Worm (Caenorhabditis elegans) whole organism, late embryonic: ENCODE measurements around the gene rml-1.
A peak's percentile ranks its signal among the peaks of the same experiment; 100 is the strongest.

Source experiments
- F13H6.1 ChIP-seq: sonication (generic microtip); optimal IDR thresholded peaks from 2 replicates; lab custom pipeline; 2016; ENCODE audit warnings: missing genetic modification characterization, missing compliant biosample characterization
- T23F11.4 ChIP-seq: fragments of 200-800 bp; sonication (Bioruptor generic); optimal IDR thresholded peaks from 2 replicates; lab custom pipeline; 2018; ENCODE audit warnings: mild to moderate bottlenecking, missing genetic modification characterization, missing compliant biosample characterization
- ama-1 ChIP-seq: fragments of 150-350 bp; optimal IDR thresholded peaks from 2 replicates; lab custom pipeline; 2014
- ceh-14 ChIP-seq: sonication (generic microtip); optimal IDR thresholded peaks from 2 replicates; lab custom pipeline; 2016; ENCODE audit warnings: missing genotype, missing genetic modification characterization, missing compliant biosample characterization
- ceh-19 ChIP-seq: fragments of 200-800 bp; sonication (Bioruptor generic); optimal IDR thresholded peaks from 2 replicates; lab custom pipeline; 2018; ENCODE audit warnings: mild to moderate bottlenecking, missing genetic modification characterization, missing compliant biosample characterization
- ceh-22 ChIP-seq: sonication (generic microtip); optimal IDR thresholded peaks from 2 replicates; lab custom pipeline; 2017; ENCODE audit warnings: missing biosample characterization, missing genetic modification characterization
- ceh-30 ChIP-seq: fragments of 150-350 bp; optimal IDR thresholded peaks from 2 replicates; lab custom pipeline; 2014; ENCODE audit warnings: missing biosample characterization, missing genetic modification characterization
- ceh-45 ChIP-seq: fragments of 200-800 bp; sonication (Bioruptor generic); IDR thresholded peaks from 2 replicates; pipeline ENCODE4 v1.3.6; 2022; ENCODE audit warnings: missing genetic modification reagents, missing genetic modification characterization, missing compliant biosample characterization
- ceh-48 ChIP-seq: sonication (generic microtip); optimal IDR thresholded peaks from 2 replicates; lab custom pipeline; 2016; ENCODE audit warnings: missing genetic modification characterization, inconsistent platforms, missing compliant biosample characterization
- ceh-9 ChIP-seq: sonication (generic microtip); optimal IDR thresholded peaks from 2 replicates; lab custom pipeline; 2016; ENCODE audit warnings: mild to moderate bottlenecking, missing genetic modification characterization, inconsistent platforms, missing compliant biosample characterization
- elt-2 ChIP-seq: sonication (generic microtip); optimal IDR thresholded peaks from 2 replicates; lab custom pipeline; 2016; ENCODE audit warnings: missing genetic modification reagents, missing genetic modification characterization, missing compliant biosample characterization
- eyg-1 ChIP-seq: sonication (generic microtip); optimal IDR thresholded peaks from 2 replicates; lab custom pipeline; 2016; ENCODE audit warnings: missing genotype, missing genetic modification characterization, missing compliant biosample characterization
- fkh-10 ChIP-seq: fragments of 150-350 bp; optimal IDR thresholded peaks from 2 replicates; lab custom pipeline; 2014; ENCODE audit warnings: missing biosample characterization, missing genetic modification reagents, missing genetic modification characterization
- gmeb-2 ChIP-seq: sonication (generic microtip); optimal IDR thresholded peaks from 2 replicates; lab custom pipeline; 2016; ENCODE audit warnings: missing genetic modification characterization, inconsistent platforms, missing compliant biosample characterization
- hlh-30 ChIP-seq: sonication (generic microtip); optimal IDR thresholded peaks from 2 replicates; lab custom pipeline; 2017; ENCODE audit warnings: antibody characterized with exemption, missing genetic modification characterization, missing compliant biosample characterization; ENCODE audit not compliant: insufficient read depth
- hlh-6 ChIP-seq: sonication (generic microtip); optimal IDR thresholded peaks from 2 replicates; lab custom pipeline; 2016; ENCODE audit warnings: missing genotype, missing genetic modification characterization, missing compliant biosample characterization
- hlh-8 ChIP-seq: sonication (generic microtip); optimal IDR thresholded peaks from 2 replicates; lab custom pipeline; 2016; ENCODE audit warnings: missing genotype, missing genetic modification characterization, missing compliant biosample characterization
- madf-2 ChIP-seq: sonication (generic microtip); optimal IDR thresholded peaks from 2 replicates; lab custom pipeline; 2017; ENCODE audit warnings: missing genetic modification characterization, missing compliant biosample characterization
- nhr-232 ChIP-seq: sonication (generic microtip); optimal IDR thresholded peaks from 2 replicates; lab custom pipeline; 2016; ENCODE audit warnings: missing genetic modification characterization, missing compliant biosample characterization
- npax-4 ChIP-seq: sonication (generic microtip); optimal IDR thresholded peaks from 2 replicates; lab custom pipeline; 2016; ENCODE audit warnings: missing genetic modification characterization, missing compliant biosample characterization
- odd-2 ChIP-seq: sonication (generic microtip); optimal IDR thresholded peaks from 2 replicates; lab custom pipeline; 2017; ENCODE audit warnings: antibody characterized with exemption, mild to moderate bottlenecking, missing genetic modification characterization, missing compliant biosample characterization
- pat-9 ChIP-seq: fragments of 200-800 bp; sonication (Bioruptor generic); optimal IDR thresholded peaks from 2 replicates; lab custom pipeline; 2018; ENCODE audit warnings: mild to moderate bottlenecking, missing genetic modification characterization, moderate library complexity, missing compliant biosample characterization
- pax-1 ChIP-seq: fragments of 150-350 bp; optimal IDR thresholded peaks from 2 replicates; lab custom pipeline; 2014; ENCODE audit warnings: missing biosample characterization, missing genetic modification characterization
- pha-2 ChIP-seq: sonication (generic microtip); optimal IDR thresholded peaks from 2 replicates; lab custom pipeline; 2017; ENCODE audit warnings: mild to moderate bottlenecking, missing genetic modification characterization, missing compliant biosample characterization
- rnt-1 ChIP-seq: sonication (generic microtip); optimal IDR thresholded peaks from 2 replicates; lab custom pipeline; 2016; ENCODE audit warnings: missing genetic modification characterization, missing compliant biosample characterization
- sdc-2 ChIP-seq: sonication (generic microtip); optimal IDR thresholded peaks from 2 replicates; lab custom pipeline; 2016; ENCODE audit warnings: missing genotype, missing genetic modification characterization, missing compliant biosample characterization
- tbx-2 ChIP-seq: sonication (generic microtip); optimal IDR thresholded peaks from 2 replicates; lab custom pipeline; 2016; ENCODE audit warnings: missing genetic modification characterization, missing compliant biosample characterization
- unc-3 ChIP-seq, 2 experiments: fragments of 200-800 bp in 1 of 2; sonication (Bioruptor generic) in 1 of 2; sonication (generic microtip) in 1 of 2; conservative IDR thresholded peaks in 1 of 2; optimal IDR thresholded peaks in 1 of 2; 2 replicates each; pipeline versions ENCODE4 v1.3.6 to Lab custom; 2016 to 2022; ENCODE audit warnings: missing compliant biosample characterization in 2 of 2, missing genetic modification characterization in 2 of 2, missing genetic modification reagents in 1 of 2
- unc-55 ChIP-seq: sonication (generic microtip); optimal IDR thresholded peaks from 2 replicates; lab custom pipeline; 2017; ENCODE audit warnings: missing biosample characterization, missing genetic modification reagents, missing genetic modification characterization
- ztf-16 ChIP-seq: sonication (generic microtip); optimal IDR thresholded peaks from 2 replicates; lab custom pipeline; 2017; ENCODE audit warnings: missing genetic modification characterization, missing compliant biosample characterization

The rml-1 gene

DNA sequence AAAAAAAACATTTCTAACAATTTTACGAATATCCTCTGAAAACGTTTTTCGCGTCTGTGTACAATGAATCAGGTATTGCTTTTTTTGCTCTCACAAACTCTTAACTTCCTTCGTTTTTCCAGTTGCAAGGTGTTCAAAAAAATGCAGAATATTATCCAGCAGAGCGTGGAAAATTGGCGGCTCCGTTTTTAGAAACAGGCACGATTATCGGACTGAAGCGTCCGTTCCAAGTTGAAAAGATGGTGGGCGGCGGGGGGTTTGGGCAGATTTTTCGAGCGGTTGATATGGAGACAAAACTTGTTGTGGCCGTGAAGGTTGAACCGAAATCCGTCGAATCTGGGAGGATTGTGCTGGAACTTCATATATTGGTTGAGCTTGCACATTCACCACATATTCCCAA lies 32.9 kb downstream of the rml-1 start, which contains the start of gene W06F12.3:
Gene W06F12.3, plus strand, starts transcription at position 23 of the 400 bp plus-strand sequence.
- no peak for TF ChIP-seq sdc-2 (tag; lab: Kevin White, UChicago)

ce11 chrIII:13733833-13734232 lies 34.1 kb downstream of the rml-1 start:
- TF ChIP-seq elt-2: peak; percentile 79
- TF ChIP-seq ceh-19 (GFP tag; lab: Kevin White, UChicago): no peak

DNA sequence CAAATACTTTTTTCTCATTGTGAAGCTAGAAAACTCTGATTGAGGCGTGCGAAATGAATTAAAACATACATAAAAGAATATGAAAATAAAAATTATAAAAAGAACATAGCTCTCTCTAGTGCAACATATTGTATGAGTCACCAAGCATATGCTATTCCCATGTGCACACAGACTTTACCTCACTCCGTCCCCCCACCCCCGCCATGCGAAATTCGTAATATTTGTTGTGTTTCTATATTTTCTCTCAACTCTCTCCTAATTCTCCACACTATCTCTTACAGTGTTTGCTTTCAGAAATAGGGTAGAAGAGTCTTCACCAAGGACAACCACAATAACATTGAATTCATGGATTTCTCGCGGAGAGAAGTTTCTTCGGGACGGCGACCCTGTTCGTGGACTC lies 35.2 kb downstream of the rml-1 start:
- TF ChIP-seq nhr-232 (tag; lab: Kevin White, UChicago) (no peak), ceh-45 (no peak), T23F11.4 (no peak), ceh-9 (no peak), ztf-16 (tag; lab: Kevin White, UChicago) (no peak), hlh-30 (no peak), eyg-1 (tag; lab: Kevin White, UChicago) (no peak), fkh-10 (no peak), madf-2 (no peak)

ce11 chrIII:13731589-13731988 lies 36.3 kb downstream of the rml-1 start, which contains the start of gene W06F12.2:
Gene W06F12.2, minus strand, starts transcription at chrIII:13731689.
- TF ChIP-seq ceh-19 (GFP tag; lab: Kevin White, UChicago): no peak
- TF ChIP-seq sdc-2 (tag; lab: Kevin White, UChicago): no peak
- no peak for TF ChIP-seq ceh-45
- TF ChIP-seq, all 69 proteins: peak for 0

DNA sequence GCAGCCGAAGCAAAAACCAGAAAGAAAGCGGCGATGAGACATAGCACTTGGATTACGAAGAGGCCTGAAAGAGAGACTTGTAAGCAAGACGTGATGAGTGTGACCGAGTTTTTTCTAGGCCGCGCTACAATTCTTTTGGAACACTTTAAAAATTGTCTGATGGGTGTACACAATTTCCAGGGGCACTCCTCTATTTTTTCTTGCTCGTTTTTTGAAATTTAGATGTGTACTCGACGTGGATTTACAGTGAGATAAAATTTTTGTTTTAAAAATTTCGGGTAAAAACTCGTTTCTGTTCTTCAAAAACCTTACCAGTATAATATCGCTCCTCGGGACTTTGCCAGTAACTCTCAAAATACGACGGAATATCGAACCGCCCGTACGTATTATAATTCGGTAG lies 38.1 kb downstream of the rml-1 start:
- TF ChIP-seq pax-1 (tag; lab: Kevin White, UChicago): no peak
- TF ChIP-seq pat-9 (tag; lab: Kevin White, UChicago): no peak
- no peak for TF ChIP-seq F13H6.1 (tag; lab: Kevin White, UChicago)
- TF ChIP-seq unc-55: no peak
- no peak for TF ChIP-seq ceh-14 (tag; lab: Kevin White, UChicago)
- no peak for TF ChIP-seq unc-3 (GFP tag; conservative IDR thresholded peaks at IDR 0.05; lab: Robert Waterston, UW)
- no peak for TF ChIP-seq unc-3 (tag; optimal IDR thresholded peaks at IDR 0.05; lab: Kevin White, UChicago)
- no peak for TF ChIP-seq rnt-1 (tag; lab: Kevin White, UChicago)
- no peak for TF ChIP-seq ceh-45

DNA sequence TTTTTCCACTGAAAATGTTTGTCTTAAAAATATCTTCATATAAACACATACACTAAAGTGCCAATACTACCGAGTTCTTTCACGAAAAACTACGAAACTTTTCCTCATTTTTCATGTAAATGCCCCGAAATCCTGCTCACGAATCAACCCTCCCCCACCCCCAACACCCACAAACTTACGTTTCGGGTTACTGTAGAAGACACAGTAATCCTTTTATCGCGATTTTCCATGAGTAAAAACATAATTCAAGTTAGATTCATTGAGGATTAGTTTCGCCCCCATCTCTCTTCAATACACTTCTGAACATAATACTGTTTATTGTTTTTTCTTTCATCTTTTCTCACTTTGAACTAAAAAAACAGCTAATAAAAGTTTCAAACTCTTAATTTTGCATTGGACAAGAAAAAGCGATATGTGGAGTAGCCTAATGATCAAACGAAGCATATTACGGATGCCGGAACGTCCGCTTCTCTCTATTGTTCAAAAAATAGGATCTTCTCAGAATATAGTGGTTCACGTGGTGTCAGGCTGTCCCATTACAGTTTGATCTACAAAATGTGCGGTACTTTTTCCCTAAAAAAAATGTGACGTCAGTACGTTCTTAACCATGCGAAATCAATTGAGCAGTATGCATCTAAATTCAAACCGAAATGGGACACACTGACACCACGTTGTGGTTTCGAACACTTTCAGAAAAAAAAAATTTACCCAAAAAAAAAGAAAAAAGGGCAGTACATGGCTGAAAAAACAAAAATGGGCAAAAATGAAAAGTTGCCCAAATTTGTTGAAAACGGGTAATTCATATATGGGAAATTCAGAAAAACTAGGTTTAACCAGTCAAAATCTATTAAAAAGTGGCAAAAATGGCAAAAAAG lies 43.6 kb downstream of the rml-1 start:
- peak; percentile 2 for TF ChIP-seq pha-2 (tag; lab: Kevin White, UChicago)
- no peak for TF ChIP-seq ama-1 (lab: Kevin White, UChicago)
- TF ChIP-seq, all 69 proteins: peak for 1

DNA sequence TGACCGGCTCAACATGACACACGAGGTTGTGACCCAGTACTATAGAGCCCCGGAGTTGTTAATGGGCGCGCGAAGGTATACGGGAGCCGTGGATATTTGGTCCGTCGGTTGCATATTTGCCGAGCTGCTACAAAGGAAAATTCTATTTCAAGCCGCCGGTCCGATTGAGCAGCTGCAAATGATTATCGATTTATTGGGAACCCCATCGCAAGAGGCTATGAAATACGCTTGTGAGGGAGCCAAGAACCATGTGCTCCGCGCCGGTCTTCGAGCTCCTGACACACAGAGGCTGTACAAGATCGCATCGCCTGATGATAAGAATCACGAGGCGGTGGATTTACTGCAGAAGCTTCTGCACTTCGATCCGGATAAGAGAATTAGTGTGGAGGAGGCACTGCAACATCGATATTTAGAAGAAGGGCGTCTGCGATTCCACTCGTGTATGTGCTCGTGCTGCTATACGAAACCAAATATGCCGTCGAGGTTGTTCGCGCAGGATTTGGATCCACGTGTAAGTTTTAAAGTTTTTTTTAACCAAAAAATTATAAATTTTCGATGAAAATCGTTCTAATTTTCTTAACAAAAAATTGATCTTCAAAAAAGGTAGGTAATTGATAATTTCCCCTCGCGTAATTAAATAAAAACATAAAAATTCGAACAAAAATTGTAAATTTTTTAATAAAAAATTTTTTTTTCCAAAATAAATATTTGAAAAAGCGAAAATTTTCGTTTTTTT lies 45.3 kb downstream of the rml-1 start:
- TF ChIP-seq hlh-8 (no peak), hlh-6 (tag; lab: Kevin White, UChicago) (peak; percentile 11), gmeb-2 (tag; lab: Kevin White, UChicago) (no peak), tbx-2 (tag; lab: Kevin White, UChicago) (no peak), ceh-22 (tag; lab: Kevin White, UChicago) (no peak), odd-2 (tag; lab: Kevin White, UChicago) (no peak), ceh-48 (tag; lab: Kevin White, UChicago) (peak; percentile 24), npax-4 (tag; lab: Kevin White, UChicago) (no peak), ceh-30 (tag; lab: Kevin White, UChicago) (no peak)
